Fruit fly (Drosophila melanogaster) whole organism, embryonic: ENCODE measurements around the gene CG17666.
A peak's percentile ranks its signal among the peaks of the same experiment; 100 is the strongest.

Experiments
- BEAF-32 ChIP-seq: fragments of 200-800 bp; sonication (Bioruptor generic); optimal IDR thresholded peaks from 3 replicates; lab custom pipeline; 2017; ENCODE audit warnings: missing biosample characterization, missing genetic modification characterization, mild to moderate bottlenecking, moderate library complexity, missing genetic modification reagents
- CG10147 ChIP-seq: fragments of 200-800 bp; sonication (Bioruptor generic); optimal IDR thresholded peaks from 2 replicates; lab custom pipeline; 2019; ENCODE audit warnings: missing biosample characterization, mild to moderate bottlenecking, missing genetic modification characterization, moderate library complexity
- CG1024 ChIP-seq: fragments of 200-800 bp; sonication (Bioruptor generic); IDR thresholded peaks from 2 replicates; pipeline ENCODE4 v1.3.6; 2022; ENCODE audit warnings: missing biosample characterization, missing genetic modification characterization
- CG11560 ChIP-seq: fragments of 200-800 bp; sonication (Bioruptor generic); IDR thresholded peaks from 3 replicates; pipeline ENCODE4 v1.3.6; 2022; ENCODE audit warnings: missing biosample characterization, missing genetic modification characterization
- CG12236 ChIP-seq: fragments of 200-800 bp; sonication (Bioruptor generic); optimal IDR thresholded peaks from 2 replicates; lab custom pipeline; 2016; ENCODE audit warnings: missing biosample characterization, missing genetic modification characterization
- CG13296 ChIP-seq: fragments of 200-800 bp; sonication (Bioruptor generic); optimal IDR thresholded peaks from 3 replicates; lab custom pipeline; 2018; ENCODE audit warnings: missing biosample characterization, mild to moderate bottlenecking, missing genetic modification characterization
- CG15073 ChIP-seq: fragments of 200-800 bp; sonication (Bioruptor generic); optimal IDR thresholded peaks from 2 replicates; lab custom pipeline; 2016; ENCODE audit warnings: missing biosample characterization, missing genetic modification characterization
- CG1529 ChIP-seq: fragments of 200-800 bp; sonication (Bioruptor generic); optimal IDR thresholded peaks from 3 replicates; lab custom pipeline; 2018; ENCODE audit warnings: missing biosample characterization, missing genetic modification characterization
- CG1603 ChIP-seq: fragments of 200-800 bp; sonication (Bioruptor generic); optimal IDR thresholded peaks from 2 replicates; lab custom pipeline; 2019; ENCODE audit warnings: missing biosample characterization, mild to moderate bottlenecking, missing genetic modification characterization, moderate library complexity
- CG16813 ChIP-seq: fragments of 200-800 bp; sonication (Bioruptor generic); IDR thresholded peaks from 3 replicates; pipeline ENCODE4 v1.3.6; 2022; ENCODE audit warnings: missing biosample characterization, missing genetic modification characterization; ENCODE audit not compliant: partially characterized antibody
- CG18011 ChIP-seq: fragments of 200-800 bp; sonication (Bioruptor generic); optimal IDR thresholded peaks from 2 replicates; lab custom pipeline; 2017; ENCODE audit warnings: missing biosample characterization, missing genetic modification characterization, mild to moderate bottlenecking, moderate library complexity, missing genotype
- CG18599 ChIP-seq: fragments of 200-800 bp; sonication (Bioruptor generic); optimal IDR thresholded peaks from 3 replicates; lab custom pipeline; 2017; ENCODE audit warnings: missing biosample characterization, missing genetic modification characterization, mild to moderate bottlenecking, moderate library complexity, missing genetic modification reagents
- CG2199 ChIP-seq: fragments of 200-800 bp; sonication (Bioruptor generic); IDR thresholded peaks from 3 replicates; pipeline ENCODE4 v1.3.6; 2022; ENCODE audit warnings: missing biosample characterization, missing genetic modification characterization
- CG34224 ChIP-seq: fragments of 200-800 bp; sonication (Bioruptor generic); IDR thresholded peaks from 3 replicates; pipeline ENCODE4 v1.3.6; 2022; ENCODE audit warnings: missing biosample characterization, missing genetic modification characterization; ENCODE audit not compliant: partially characterized antibody
- CG8290 ChIP-seq, 3 experiments: fragments of 200-800 bp; sonication (Bioruptor generic); optimal IDR thresholded peaks; 2 replicates each; lab custom pipeline; 2016 to 2019; ENCODE audit warnings: missing biosample characterization in 3 of 3, missing genetic modification characterization in 3 of 3, mild to moderate bottlenecking in 2 of 3, moderate library complexity in 1 of 3
- CG8359 ChIP-seq: fragments of 200-800 bp; sonication (Bioruptor generic); optimal IDR thresholded peaks from 2 replicates; lab custom pipeline; 2017; ENCODE audit warnings: missing biosample characterization, mild to moderate bottlenecking, missing genetic modification characterization, borderline replicate concordance
- CG8924 ChIP-seq: fragments of 200-800 bp; optimal IDR thresholded peaks from 3 replicates; lab custom pipeline; 2019; ENCODE audit warnings: missing biosample characterization, mild to moderate bottlenecking, missing genetic modification characterization, moderate library complexity
- CG9876 ChIP-seq: fragments of 200-800 bp; sonication (Bioruptor generic); optimal IDR thresholded peaks from 2 replicates; lab custom pipeline; 2016; ENCODE audit warnings: missing biosample characterization, missing genetic modification characterization
- CrebB ChIP-seq: fragments of 200-800 bp; sonication (Bioruptor generic); optimal IDR thresholded peaks from 3 replicates; lab custom pipeline; 2018; ENCODE audit warnings: missing biosample characterization, mild to moderate bottlenecking, missing genetic modification characterization
- D ChIP-seq, 2 experiments: fragments of 200-800 bp in 1 of 2; fragments of >200 bp in 1 of 2; sonication (Bioruptor generic) in 1 of 2; optimal IDR thresholded peaks; 2 replicates in 1 of 2; 3 replicates in 1 of 2; lab custom pipeline; 2017; ENCODE audit warnings: mild to moderate bottlenecking in 1 of 2, missing biosample characterization in 1 of 2, missing genetic modification characterization in 1 of 2, missing genetic modification reagents in 1 of 2
- Eip74EF ChIP-seq, 2 experiments: fragments of 200-800 bp in 1 of 2; fragments of >200 bp in 1 of 2; sonication (Bioruptor generic) in 1 of 2; optimal IDR thresholded peaks; 2 replicates each; lab custom pipeline; 2017 to 2019; ENCODE audit warnings: missing biosample characterization in 2 of 2, missing genetic modification characterization in 2 of 2, mild to moderate bottlenecking in 1 of 2, moderate library complexity in 1 of 2
- Hr3 ChIP-seq: fragments of 200-800 bp; sonication (Bioruptor generic); optimal IDR thresholded peaks from 3 replicates; lab custom pipeline; 2016; ENCODE audit warnings: missing biosample characterization, missing genetic modification characterization
- Hr78 ChIP-seq, 2 experiments: fragments of 200-800 bp in 1 of 2; fragments of >200 bp in 1 of 2; sonication (Bioruptor generic) in 1 of 2; optimal IDR thresholded peaks; 2 replicates each; lab custom pipeline; 2017 to 2019; ENCODE audit warnings: missing biosample characterization in 2 of 2, missing genetic modification characterization in 2 of 2, mild to moderate bottlenecking in 1 of 2, moderate library complexity in 1 of 2
- Oli ChIP-seq: fragments of 200-800 bp; sonication (Bioruptor generic); optimal IDR thresholded peaks from 2 replicates; lab custom pipeline; 2018; ENCODE audit warnings: missing biosample characterization, mild to moderate bottlenecking, missing genetic modification characterization, moderate library complexity
- Sry-β ChIP-seq: fragments of 200-800 bp; sonication (Bioruptor generic); optimal IDR thresholded peaks from 2 replicates; lab custom pipeline; 2018; ENCODE audit warnings: missing biosample characterization, mild to moderate bottlenecking, missing genetic modification characterization, moderate library complexity
- Sry-δ ChIP-seq: fragments of 200-800 bp; sonication (Bioruptor generic); optimal IDR thresholded peaks from 2 replicates; lab custom pipeline; 2016; ENCODE audit warnings: missing biosample characterization, missing genetic modification characterization
- ab ChIP-seq: fragments of 200-800 bp; sonication (Bioruptor generic); optimal IDR thresholded peaks from 2 replicates; lab custom pipeline; 2016; ENCODE audit warnings: missing biosample characterization, missing genetic modification characterization
- abd-A ChIP-seq: fragments of 200-800 bp; sonication (Bioruptor generic); optimal IDR thresholded peaks from 3 replicates; lab custom pipeline; 2019; ENCODE audit warnings: missing biosample characterization, mild to moderate bottlenecking, missing genetic modification characterization, moderate library complexity
- az2 ChIP-seq: fragments of 200-800 bp; sonication (Bioruptor generic); optimal IDR thresholded peaks from 3 replicates; lab custom pipeline; 2016; ENCODE audit warnings: missing biosample characterization, missing genetic modification characterization
- bbx ChIP-seq: fragments of 200-800 bp; sonication (Bioruptor generic); IDR thresholded peaks from 2 replicates; pipeline ENCODE4 v1.3.6; 2022; ENCODE audit warnings: missing biosample characterization, missing genetic modification characterization; ENCODE audit not compliant: partially characterized antibody
- bcd ChIP-seq: fragments of 200-800 bp; sonication (Bioruptor generic); optimal IDR thresholded peaks from 2 replicates; lab custom pipeline; 2017; ENCODE audit warnings: missing biosample characterization, mild to moderate bottlenecking, missing genetic modification characterization
- chinmo ChIP-seq: fragments of 200-800 bp; sonication (Bioruptor generic); IDR thresholded peaks from 4 replicates; pipeline ENCODE4 v1.3.6; 2022; ENCODE audit warnings: missing biosample characterization, missing genetic modification characterization; ENCODE audit not compliant: partially characterized antibody
- ci ChIP-seq: fragments of 200-800 bp; sonication (Bioruptor generic); IDR thresholded peaks from 3 replicates; pipeline ENCODE4 v1.3.6; 2022; ENCODE audit warnings: missing biosample characterization, missing genetic modification characterization
- crol ChIP-seq: fragments of 200-800 bp; sonication (Bioruptor generic); IDR thresholded peaks from 2 replicates; pipeline ENCODE4 v1.3.6; 2022; ENCODE audit warnings: missing biosample characterization, missing genetic modification characterization
- ewg ChIP-seq: fragments of 200-800 bp; sonication (Bioruptor generic); optimal IDR thresholded peaks from 3 replicates; lab custom pipeline; 2017; ENCODE audit warnings: mild to moderate bottlenecking, missing biosample characterization, missing genetic modification reagents, missing genetic modification characterization
- exex ChIP-seq: fragments of 200-800 bp; sonication (Bioruptor generic); optimal IDR thresholded peaks from 4 replicates; lab custom pipeline; 2018; ENCODE audit warnings: missing biosample characterization, mild to moderate bottlenecking, missing genetic modification characterization, moderate library complexity
- gem ChIP-seq: fragments of 200-800 bp; sonication (Bioruptor generic); optimal IDR thresholded peaks from 2 replicates; lab custom pipeline; 2019; ENCODE audit warnings: missing biosample characterization, mild to moderate bottlenecking, missing genetic modification characterization, moderate library complexity
- klu ChIP-seq: fragments of 200-800 bp; sonication (Bioruptor generic); IDR thresholded peaks from 2 replicates; pipeline ENCODE4 v1.3.6; 2022; ENCODE audit warnings: missing biosample characterization, missing genetic modification characterization
- knrl ChIP-seq: fragments of 200-800 bp; sonication (Bioruptor generic); IDR thresholded peaks from 3 replicates; pipeline ENCODE4 v1.3.6; 2022; ENCODE audit warnings: missing biosample characterization, missing genetic modification characterization; ENCODE audit not compliant: partially characterized antibody
- psq ChIP-seq: fragments of 200-800 bp; sonication (Bioruptor generic); optimal IDR thresholded peaks from 2 replicates; lab custom pipeline; 2017; ENCODE audit warnings: missing biosample characterization, missing genetic modification characterization
- pzg ChIP-seq: fragments of 200-800 bp; sonication (Bioruptor generic); optimal IDR thresholded peaks from 3 replicates; lab custom pipeline; 2018; ENCODE audit warnings: missing biosample characterization, mild to moderate bottlenecking, missing genetic modification characterization, moderate library complexity
- tgo ChIP-seq: fragments of 200-800 bp; sonication (Bioruptor generic); IDR thresholded peaks from 3 replicates; pipeline ENCODE4 v1.3.6; 2022; ENCODE audit warnings: missing biosample characterization, missing genetic modification characterization
- tna ChIP-seq: fragments of 200-800 bp; sonication (Bioruptor generic); IDR thresholded peaks from 2 replicates; pipeline ENCODE4 v1.3.6; 2022; ENCODE audit warnings: missing biosample characterization, missing genetic modification characterization; ENCODE audit not compliant: partially characterized antibody
- trem ChIP-seq: fragments of 200-800 bp; optimal IDR thresholded peaks from 3 replicates; lab custom pipeline; 2019; ENCODE audit warnings: missing biosample characterization, mild to moderate bottlenecking, missing genetic modification characterization, moderate library complexity
- tup ChIP-seq: fragments of 200-800 bp; sonication (Bioruptor generic); optimal IDR thresholded peaks from 2 replicates; lab custom pipeline; 2016; ENCODE audit warnings: missing biosample characterization, mild to moderate bottlenecking, missing genetic modification characterization, moderate library complexity
- usp ChIP-seq: fragments of >200 bp; optimal IDR thresholded peaks from 2 replicates; lab custom pipeline; 2017; ENCODE audit warnings: missing biosample characterization, missing genetic modification characterization
- zen ChIP-seq: fragments of 200-800 bp; sonication (Bioruptor generic); optimal IDR thresholded peaks from 3 replicates; lab custom pipeline; 2018; ENCODE audit warnings: missing biosample characterization, mild to moderate bottlenecking, missing genetic modification characterization, moderate library complexity
- zf30C ChIP-seq: fragments of 200-800 bp; sonication (Bioruptor generic); optimal IDR thresholded peaks from 3 replicates; lab custom pipeline; 2018; ENCODE audit warnings: missing biosample characterization, mild to moderate bottlenecking, missing genetic modification characterization

Gene CG17666

DNA sequence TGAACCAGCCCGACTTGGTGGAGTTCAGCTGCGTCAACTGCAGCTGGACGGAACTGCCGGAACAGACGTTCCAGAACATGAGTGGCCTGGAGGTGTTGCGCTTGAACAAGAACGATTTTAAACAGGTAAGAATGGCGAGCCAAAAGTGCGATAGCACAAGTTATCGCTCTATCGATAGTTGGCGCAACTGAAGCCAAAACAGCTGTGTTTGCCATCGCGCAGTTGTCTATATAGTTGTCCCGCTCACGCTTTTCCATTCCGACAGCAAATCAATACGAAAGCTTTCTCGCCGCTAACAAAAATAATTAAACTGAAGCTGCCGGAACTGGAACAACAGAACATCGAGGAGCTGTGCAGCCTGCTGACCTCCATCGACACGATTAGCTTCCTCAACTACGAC lies 13.4 kb downstream of the CG17666 start (continued):
- no peak for TF ChIP-seq CG10147
- peak; percentile 82 for TF ChIP-seq BEAF-32
- TF ChIP-seq klu (GFP tag; lab: Robert Waterston, UW): no peak
- TF ChIP-seq CG16813 (GFP tag; lab: Robert Waterston, UW): peak; percentile 74; the same call in 2 of the 3 replicates
- peak; percentile 95 for TF ChIP-seq chinmo (GFP tag; lab: Robert Waterston, UW)
- TF ChIP-seq ewg: peak; percentile 57
- TF ChIP-seq CG8359: no peak
- no peak for TF ChIP-seq zf30C (GFP tag; lab: Kevin White, UChicago)
- 0 out of 3 replicates have a peak, but pooled peaks have one; percentile 23 for TF ChIP-seq ci (GFP tag; lab: Robert Waterston, UW)
- TF ChIP-seq CG11560 (tag; lab: Robert Waterston, UW): no peak
- no peak for TF ChIP-seq Hr78 (GFP tag; optimal IDR thresholded peaks at IDR 0.05; lab: Kevin White, UChicago)
- TF ChIP-seq CG18599 (GFP tag; lab: Kevin White, UChicago): no peak
- TF ChIP-seq Hr3 (GFP tag; lab: Kevin White, UChicago): no peak
- no peak for TF ChIP-seq CG8290 (GFP tag; optimal IDR thresholded peaks at IDR 0.05; lab: Kevin White, UChicago)
- peak in 1 of 2 experiments; percentile 64 for TF ChIP-seq CG8290 (tag; optimal IDR thresholded peaks at IDR 0.05; lab: Kevin White, UChicago)
- TF ChIP-seq bbx (GFP tag; lab: Robert Waterston, UW): peak; percentile 88
- TF ChIP-seq Eip74EF (GFP tag; optimal IDR thresholded peaks at IDR 0.05; lab: Kevin White, UChicago): no peak
- no peak for TF ChIP-seq CG12236
- no peak for TF ChIP-seq crol (GFP tag; lab: Robert Waterston, UW)
- no peak for TF ChIP-seq CrebB (tag; lab: Kevin White, UChicago)
- no peak for TF ChIP-seq Oli
- TF ChIP-seq CG1024: no peak
- TF ChIP-seq CG34224: peak; percentile 91
- no peak for TF ChIP-seq zen (tag; lab: Kevin White, UChicago)
- peak; percentile 11 for TF ChIP-seq exex
- no peak for TF ChIP-seq CG1529 (GFP tag; lab: Kevin White, UChicago)
- TF ChIP-seq tgo: no peak
- peak; percentile 91 for TF ChIP-seq Sry-δ (GFP tag; lab: Kevin White, UChicago)
- TF ChIP-seq D (optimal IDR thresholded peaks at IDR 0.05; lab: Kevin White, UChicago): no peak
- no peak for TF ChIP-seq D (GFP tag; optimal IDR thresholded peaks at IDR 0.05; lab: Kevin White, UChicago)
- no peak for TF ChIP-seq tup (GFP tag; lab: Kevin White, UChicago)
- no peak for TF ChIP-seq gem (tag; lab: Kevin White, UChicago)
- no peak for TF ChIP-seq CG13296
- TF ChIP-seq CG1603 (tag; lab: Kevin White, UChicago): peak; percentile 51
- no peak for TF ChIP-seq bcd
- no peak for TF ChIP-seq az2 (GFP tag; lab: Kevin White, UChicago)
- TF ChIP-seq psq (GFP tag; lab: Kevin White, UChicago): no peak
- peak; percentile 77 for TF ChIP-seq knrl (GFP tag; lab: Robert Waterston, UW)
- TF ChIP-seq ab (GFP tag; lab: Kevin White, UChicago): no peak
- TF ChIP-seq usp (GFP tag; lab: Kevin White, UChicago): no peak
- TF ChIP-seq CG18011: no peak
- TF ChIP-seq Sry-β (GFP tag; lab: Kevin White, UChicago): no peak
- TF ChIP-seq CG8924 (tag; lab: Kevin White, UChicago): no peak
- TF ChIP-seq CG9876 (GFP tag; lab: Kevin White, UChicago): no peak
- peak; percentile 88 for TF ChIP-seq pzg (GFP tag; lab: Kevin White, UChicago)
- no peak for TF ChIP-seq CG15073 (GFP tag; lab: Kevin White, UChicago)
- TF ChIP-seq tna (GFP tag; lab: Robert Waterston, UW): peak; percentile 81
- no peak for TF ChIP-seq abd-A (tag; lab: Kevin White, UChicago)
- TF ChIP-seq trem (tag; lab: Kevin White, UChicago): peak; percentile 7
- TF ChIP-seq CG2199 (GFP tag; lab: Robert Waterston, UW): peak; percentile 62; the same call in 1 of the 3 replicates
